Fruit fly (Drosophila melanogaster) whole organism, embryonic: Measurements from ENCODE around the gene CG16812.

Experiments used
- Ada2b ChIP-seq: fragments of 200-800 bp; sonication (Bioruptor generic); IDR thresholded peaks from 2 replicates; pipeline ENCODE4 v1.3.6; 2022; ENCODE audit warnings: missing biosample characterization, missing genetic modification characterization
- Adf1 ChIP-seq: fragments of 200-800 bp; sonication (Bioruptor generic); IDR thresholded peaks from 2 replicates; pipeline ENCODE4 v1.3.6; 2022; ENCODE audit warnings: missing biosample characterization, missing genetic modification characterization
- Awh ChIP-seq: fragments of 200-800 bp; sonication (Bioruptor generic); IDR thresholded peaks from 2 replicates; pipeline ENCODE4, ENCODE4 v1.3.6; 2022; ENCODE audit warnings: missing biosample characterization, missing genetic modification characterization
- BtbVII ChIP-seq: fragments of 200-800 bp; sonication (Bioruptor generic); optimal IDR thresholded peaks from 3 replicates; lab custom pipeline; 2017; ENCODE audit warnings: missing biosample characterization, mild to moderate bottlenecking, missing genetic modification characterization
- CG1024 ChIP-seq: fragments of 200-800 bp; sonication (Bioruptor generic); IDR thresholded peaks from 2 replicates; pipeline ENCODE4 v1.3.6; 2022; ENCODE audit warnings: missing biosample characterization, missing genetic modification characterization
- CG11560 ChIP-seq: fragments of 200-800 bp; sonication (Bioruptor generic); IDR thresholded peaks from 3 replicates; pipeline ENCODE4 v1.3.6; 2022; ENCODE audit warnings: missing biosample characterization, missing genetic modification characterization
- CG12942 ChIP-seq: fragments of 200-800 bp; sonication (Bioruptor generic); optimal IDR thresholded peaks from 3 replicates; lab custom pipeline; 2016; ENCODE audit warnings: missing biosample characterization, missing genetic modification characterization
- CG14014 ChIP-seq: fragments of 200-800 bp; sonication (Bioruptor generic); IDR thresholded peaks from 2 replicates; pipeline ENCODE4 v1.3.6; 2022; ENCODE audit warnings: missing biosample characterization, missing genetic modification characterization
- CG15011 ChIP-seq: fragments of 200-800 bp; sonication (Bioruptor generic); optimal IDR thresholded peaks from 3 replicates; lab custom pipeline; 2018; ENCODE audit warnings: missing biosample characterization, mild to moderate bottlenecking, missing genetic modification characterization
- CG1647 ChIP-seq: fragments of 200-800 bp; sonication (Bioruptor generic); optimal IDR thresholded peaks from 3 replicates; lab custom pipeline; 2016; ENCODE audit warnings: missing biosample characterization, missing genetic modification characterization
- CG3065 ChIP-seq: fragments of 200-800 bp; sonication (Bioruptor generic); optimal IDR thresholded peaks from 2 replicates; lab custom pipeline; 2016; ENCODE audit warnings: missing biosample characterization, missing genetic modification characterization
- CG3163 ChIP-seq: fragments of 200-800 bp; sonication (Bioruptor generic); optimal IDR thresholded peaks from 3 replicates; lab custom pipeline; 2016; ENCODE audit warnings: missing biosample characterization, missing genetic modification characterization
- CG32532 ChIP-seq: fragments of 200-800 bp; sonication (Bioruptor generic); IDR thresholded peaks from 2 replicates; pipeline ENCODE4 v1.3.6; 2022; ENCODE audit warnings: missing biosample characterization, missing genetic modification characterization
- CG3407 ChIP-seq: fragments of 200-800 bp; sonication (Bioruptor generic); optimal IDR thresholded peaks from 2 replicates; lab custom pipeline; 2018; ENCODE audit warnings: missing biosample characterization, mild to moderate bottlenecking, missing genetic modification characterization
- CG42726 ChIP-seq: fragments of 200-800 bp; sonication (Bioruptor generic); IDR thresholded peaks from 2 replicates; pipeline ENCODE4 v1.3.6; 2022; ENCODE audit warnings: missing biosample characterization, missing genetic modification characterization; ENCODE audit not compliant: partially characterized antibody
- CG4282 ChIP-seq: fragments of 200-800 bp; sonication (Bioruptor generic); optimal IDR thresholded peaks from 2 replicates; lab custom pipeline; 2016; ENCODE audit warnings: missing biosample characterization, missing genetic modification characterization
- CG7928 ChIP-seq: fragments of 200-800 bp; sonication (Bioruptor generic); optimal IDR thresholded peaks from 2 replicates; lab custom pipeline; 2017; ENCODE audit warnings: missing biosample characterization, mild to moderate bottlenecking, missing genetic modification characterization
- CG8765 ChIP-seq: fragments of 200-800 bp; sonication (Bioruptor generic); IDR thresholded peaks from 2 replicates; pipeline ENCODE4 v1.3.6; 2022; ENCODE audit warnings: missing biosample characterization, missing genetic modification characterization
- CG9797 ChIP-seq: fragments of 200-800 bp; sonication (Bioruptor generic); optimal IDR thresholded peaks from 3 replicates; lab custom pipeline; 2018; ENCODE audit warnings: missing biosample characterization, mild to moderate bottlenecking, missing genetic modification characterization
- Camta ChIP-seq: fragments of 200-800 bp; sonication (Bioruptor generic); optimal IDR thresholded peaks from 2 replicates; lab custom pipeline; 2016; ENCODE audit warnings: missing biosample characterization, missing genetic modification characterization
- Chrac-16 ChIP-seq: fragments of 200-800 bp; sonication (Bioruptor generic); optimal IDR thresholded peaks from 3 replicates; lab custom pipeline; 2016; ENCODE audit warnings: missing biosample characterization, missing genetic modification characterization
- CkIIα-i1 ChIP-seq: fragments of 200-800 bp; sonication (Bioruptor generic); IDR thresholded peaks from 2 replicates; pipeline ENCODE4 v1.3.6; 2022; ENCODE audit warnings: missing biosample characterization, missing genetic modification characterization
- ERR ChIP-seq: fragments of 200-800 bp; sonication (Bioruptor generic); optimal IDR thresholded peaks from 2 replicates; lab custom pipeline; 2016; ENCODE audit warnings: missing biosample characterization, missing genetic modification characterization
- Fer1 ChIP-seq: fragments of 200-800 bp; sonication (Bioruptor generic); optimal IDR thresholded peaks from 2 replicates; lab custom pipeline; 2017; ENCODE audit warnings: missing biosample characterization, mild to moderate bottlenecking, missing genetic modification characterization
- H2.0 ChIP-seq: fragments of 200-800 bp; sonication (Bioruptor generic); IDR thresholded peaks from 2 replicates; pipeline ENCODE4 v1.3.6; 2022; ENCODE audit warnings: missing biosample characterization, missing genetic modification characterization
- Hr78 ChIP-seq, 2 experiments: fragments of 200-800 bp in 1 of 2; fragments of >200 bp in 1 of 2; sonication (Bioruptor generic) in 1 of 2; optimal IDR thresholded peaks; 2 replicates each; lab custom pipeline; 2017 to 2019; ENCODE audit warnings: missing biosample characterization in 2 of 2, missing genetic modification characterization in 2 of 2, mild to moderate bottlenecking in 1 of 2, moderate library complexity in 1 of 2
- Meics ChIP-seq: fragments of 200-800 bp; sonication (Bioruptor generic); optimal IDR thresholded peaks from 2 replicates; lab custom pipeline; 2017; ENCODE audit warnings: missing biosample characterization, mild to moderate bottlenecking, missing genetic modification characterization
- NC2α ChIP-seq: fragments of 200-800 bp; sonication (Bioruptor generic); optimal IDR thresholded peaks from 2 replicates; lab custom pipeline; 2016; ENCODE audit warnings: missing biosample characterization, missing genetic modification characterization
- Nf-YC ChIP-seq: fragments of 200-800 bp; optimal IDR thresholded peaks from 3 replicates; lab custom pipeline; 2019; ENCODE audit warnings: missing biosample characterization, mild to moderate bottlenecking, missing genetic modification characterization, moderate library complexity
- Ptx1 ChIP-seq: fragments of 200-800 bp; sonication (Bioruptor generic); IDR thresholded peaks from 2 replicates; pipeline ENCODE4 v1.3.6; 2022; ENCODE audit warnings: missing biosample characterization, missing genetic modification characterization
- Scr ChIP-seq: fragments of 200-800 bp; sonication (Bioruptor generic); IDR thresholded peaks from 2 replicates; pipeline ENCODE4 v1.3.6; 2022; ENCODE audit warnings: missing biosample characterization, missing genetic modification characterization; ENCODE audit not compliant: partially characterized antibody
- Sin3A ChIP-seq: fragments of >200 bp; optimal IDR thresholded peaks from 2 replicates; lab custom pipeline; 2018
- al ChIP-seq: fragments of 200-800 bp; sonication (Bioruptor generic); IDR thresholded peaks from 2 replicates; pipeline ENCODE4 v1.3.6; 2022; ENCODE audit warnings: missing biosample characterization, missing genetic modification characterization
- ato ChIP-seq: fragments of 200-800 bp; sonication (Bioruptor generic); IDR thresholded peaks from 2 replicates; pipeline ENCODE4 v1.3.6; 2022; ENCODE audit warnings: missing biosample characterization, missing genetic modification characterization; ENCODE audit not compliant: partially characterized antibody
- chinmo ChIP-seq: fragments of 200-800 bp; sonication (Bioruptor generic); IDR thresholded peaks from 4 replicates; pipeline ENCODE4 v1.3.6; 2022; ENCODE audit warnings: missing biosample characterization, missing genetic modification characterization; ENCODE audit not compliant: partially characterized antibody
- ci ChIP-seq: fragments of 200-800 bp; sonication (Bioruptor generic); IDR thresholded peaks from 3 replicates; pipeline ENCODE4 v1.3.6; 2022; ENCODE audit warnings: missing biosample characterization, missing genetic modification characterization
- en ChIP-seq: fragments of 200-800 bp; sonication (Bioruptor generic); optimal IDR thresholded peaks from 2 replicates; lab custom pipeline; 2016; ENCODE audit warnings: missing biosample characterization, missing genetic modification characterization
- fd102C ChIP-seq: fragments of 200-800 bp; sonication (Bioruptor generic); optimal IDR thresholded peaks from 2 replicates; lab custom pipeline; 2018; ENCODE audit warnings: missing biosample characterization, mild to moderate bottlenecking, missing genetic modification characterization, moderate library complexity
- gsb ChIP-seq: fragments of 200-800 bp; sonication (Bioruptor generic); IDR thresholded peaks from 2 replicates; pipeline ENCODE4 v1.3.6; 2022; ENCODE audit warnings: missing biosample characterization, missing genetic modification characterization
- jigr1 ChIP-seq: fragments of 200-800 bp; sonication (Bioruptor generic); IDR thresholded peaks from 3 replicates; pipeline ENCODE4 v1.3.6; 2022; ENCODE audit warnings: missing biosample characterization, missing genetic modification characterization
- lbe ChIP-seq: fragments of 200-800 bp; sonication (Bioruptor generic); optimal IDR thresholded peaks from 2 replicates; lab custom pipeline; 2016; ENCODE audit warnings: missing biosample characterization, mild to moderate bottlenecking, missing genetic modification characterization
- pb ChIP-seq: fragments of 200-800 bp; sonication (Bioruptor generic); optimal IDR thresholded peaks from 3 replicates; lab custom pipeline; 2016; ENCODE audit warnings: missing biosample characterization, missing genetic modification characterization
- repo ChIP-seq: fragments of 200-800 bp; sonication (Bioruptor generic); optimal IDR thresholded peaks from 2 replicates; lab custom pipeline; 2016; ENCODE audit warnings: missing biosample characterization, missing genetic modification characterization
- shn ChIP-seq: fragments of 200-800 bp; sonication (Bioruptor generic); optimal IDR thresholded peaks from 3 replicates; lab custom pipeline; 2016; ENCODE audit warnings: missing biosample characterization, missing genetic modification characterization
- slbo ChIP-seq: fragments of 200-800 bp; sonication (Bioruptor generic); IDR thresholded peaks from 2 replicates; pipeline ENCODE4 v1.3.6; 2022; ENCODE audit warnings: missing biosample characterization, missing genetic modification characterization
- sug ChIP-seq: fragments of 200-800 bp; optimal IDR thresholded peaks from 2 replicates; lab custom pipeline; 2019; ENCODE audit warnings: missing biosample characterization, mild to moderate bottlenecking, missing genetic modification characterization, moderate library complexity
- twi ChIP-seq: fragments of 200-800 bp; optimal IDR thresholded peaks from 2 replicates; lab custom pipeline; 2019; ENCODE audit warnings: missing biosample characterization, mild to moderate bottlenecking, missing genetic modification characterization, moderate library complexity
- usp ChIP-seq: fragments of >200 bp; optimal IDR thresholded peaks from 2 replicates; lab custom pipeline; 2017; ENCODE audit warnings: missing biosample characterization, missing genetic modification characterization
- wek ChIP-seq: fragments of 200-800 bp; sonication (Bioruptor generic); optimal IDR thresholded peaks from 3 replicates; lab custom pipeline; 2018; ENCODE audit warnings: missing biosample characterization, mild to moderate bottlenecking, missing genetic modification characterization, moderate library complexity
- zf30C ChIP-seq: fragments of 200-800 bp; sonication (Bioruptor generic); optimal IDR thresholded peaks from 3 replicates; lab custom pipeline; 2018; ENCODE audit warnings: missing biosample characterization, mild to moderate bottlenecking, missing genetic modification characterization
- zfh1 ChIP-seq: fragments of 200-800 bp; sonication (Bioruptor generic); IDR thresholded peaks from 3 replicates; pipeline ENCODE4 v1.3.6; 2022; ENCODE audit warnings: missing biosample characterization, missing genetic modification characterization

CG16812 gene

DNA sequence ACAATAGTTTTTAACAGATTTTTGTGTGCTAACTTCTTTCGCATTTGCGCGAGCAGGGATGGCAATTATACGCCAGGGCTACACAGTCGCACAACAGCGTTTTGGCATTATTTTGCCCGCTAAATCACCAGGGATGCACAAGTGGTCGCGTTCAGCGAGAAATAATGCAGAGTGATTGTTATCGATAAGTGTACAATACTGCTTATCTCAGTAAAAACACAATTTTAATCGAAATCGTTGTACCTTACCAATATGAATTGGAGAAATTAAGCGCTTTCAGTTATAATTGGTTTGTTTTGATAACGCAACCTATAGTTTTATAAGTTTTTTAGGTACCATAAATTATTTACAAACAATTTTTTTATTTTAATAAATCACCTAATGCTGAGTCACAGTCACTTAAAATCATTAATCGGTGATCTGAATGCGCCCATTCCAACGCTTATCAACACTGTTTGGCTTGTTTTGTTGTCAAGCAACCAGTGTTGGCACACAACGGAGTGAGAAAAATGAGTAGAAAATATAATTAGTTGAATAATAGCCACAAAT, 45.6 kb upstream of the CG16812 start, which contains the start of the genes Sfmbt and CG5439 (continued):
- TF ChIP-seq chinmo (GFP tag; lab: Robert Waterston, UW) (no peak), CG3163 (GFP tag; lab: Kevin White, UChicago) (peak; percentile 60), sug (tag; lab: Kevin White, UChicago) (peak; percentile 85), zf30C (GFP tag; lab: Kevin White, UChicago) (no peak), usp (GFP tag; lab: Kevin White, UChicago) (no peak), Ada2b (GFP tag; lab: Robert Waterston, UW) (no peak), CG32532 (peak; percentile 77), H2.0 (GFP tag; lab: Robert Waterston, UW) (peak; percentile 38), wek (no peak), Camta (peak; percentile 79), shn (GFP tag; lab: Kevin White, UChicago) (peak; percentile 83), Chrac-16 (GFP tag; lab: Kevin White, UChicago) (peak; percentile 76), CG9797 (GFP tag; lab: Kevin White, UChicago) (peak; percentile 55), Scr (GFP tag; lab: Robert Waterston, UW) (peak; percentile 53; the same call in 1 of the 2 replicates), CG3407 (GFP tag; lab: Kevin White, UChicago) (no peak), CkIIα-i1 (GFP tag; lab: Robert Waterston, UW) (no peak), CG1024 (GFP tag; lab: Robert Waterston, UW) (no peak; the same call in 1 of the 2 replicates), ERR (GFP tag; lab: Kevin White, UChicago) (peak; percentile 71), repo (GFP tag; lab: Kevin White, UChicago) (peak; percentile 43), Ptx1 (GFP tag; lab: Robert Waterston, UW) (peak; percentile 67), CG4282 (GFP tag; lab: Kevin White, UChicago) (no peak), Meics (peak; percentile 69), slbo (GFP tag; lab: Robert Waterston, UW) (peak; percentile 88), en (GFP tag; lab: Kevin White, UChicago) (peak; percentile 63), CG1647 (GFP tag; lab: Kevin White, UChicago) (peak; percentile 50), CG42726 (GFP tag; lab: Robert Waterston, UW) (peak; percentile 49; the same call in 1 of the 2 replicates), fd102C (no peak), jigr1 (GFP tag; lab: Robert Waterston, UW) (peak; percentile 45; the same call in 1 of the 3 replicates), NC2α (no peak), Fer1 (GFP tag; lab: Kevin White, UChicago) (peak; percentile 73), BtbVII (GFP tag; lab: Kevin White, UChicago) (peak; percentile 9), gsb (GFP tag; lab: Robert Waterston, UW) (0 out of 2 replicates have a peak, but pooled peaks have one; percentile 12), Nf-YC (tag; lab: Kevin White, UChicago) (no peak), CG15011 (GFP tag; lab: Kevin White, UChicago) (no peak), CG14014 (GFP tag; lab: Robert Waterston, UW) (peak; percentile 68; the same call in 1 of the 2 replicates), ci (GFP tag; lab: Robert Waterston, UW) (peak; percentile 59), twi (peak; percentile 50), al (GFP tag; lab: Robert Waterston, UW) (peak; percentile 71), lbe (GFP tag; lab: Kevin White, UChicago) (peak; percentile 77), pb (peak; percentile 60), CG7928 (peak; percentile 100), ato (GFP tag; lab: Robert Waterston, UW) (peak; percentile 43), CG8765 (GFP tag; lab: Robert Waterston, UW) (0 out of 2 replicates have a peak, but pooled peaks have one; percentile 33), zfh1 (GFP tag; lab: Robert Waterston, UW) (0 out of 3 replicates have a peak, but pooled peaks have one; percentile 8), Hr78 (GFP tag; optimal IDR thresholded peaks at IDR 0.05; lab: Kevin White, UChicago) (no peak), CG12942 (GFP tag; lab: Kevin White, UChicago) (peak; percentile 78), CG11560 (peak; percentile 65; the same call in 2 of the 3 replicates), Sin3A (lab: Kevin White, UChicago) (peak; percentile 96), Awh (GFP tag; lab: Robert Waterston, UW) (no peak), CG3065 (GFP tag; lab: Kevin White, UChicago) (peak; percentile 74), Adf1 (GFP tag; lab: Robert Waterston, UW) (peak; percentile 21; the same call in 1 of the 2 replicates)
